Worm (Caenorhabditis elegans) whole organism, L4 larva: Measurements from ENCODE around the gene lact-2.

Source experiments
- D1046.2 ChIP-seq: fragments of 200-800 bp; sonication (Bioruptor generic); IDR thresholded peaks from 2 replicates; pipeline ENCODE4 v1.3.6; 2022; ENCODE audit warnings: missing genetic modification characterization, missing compliant biosample characterization
- F26F4.8 ChIP-seq: fragments of 200-800 bp; sonication (Bioruptor generic); conservative IDR thresholded peaks from 2 replicates; pipeline ENCODE4 v1.3.6; 2022; ENCODE audit warnings: missing genetic modification characterization, missing compliant biosample characterization
- ZK337.2 ChIP-seq: fragments of 200-800 bp; sonication (Bioruptor generic); IDR thresholded peaks from 2 replicates; pipeline ENCODE4 v1.3.6; 2022; ENCODE audit warnings: missing genetic modification reagents, missing genetic modification characterization, missing compliant biosample characterization
- aha-1 ChIP-seq: fragments of 150-350 bp; peaks from one replicate; lab custom pipeline; 2014; ENCODE audit warnings: missing biosample characterization, missing genetic modification characterization
- arid-1 ChIP-seq: fragments of 200-800 bp; sonication (Bioruptor generic); conservative IDR thresholded peaks from 2 replicates; pipeline ENCODE4 v1.3.6; 2022; ENCODE audit warnings: missing genetic modification reagents, missing genetic modification characterization, missing compliant biosample characterization
- attf-4 ChIP-seq: sonication (generic microtip); optimal IDR thresholded peaks from 3 replicates; lab custom pipeline; 2017; ENCODE audit warnings: missing biosample characterization, missing genetic modification characterization
- ceh-20 ChIP-seq: fragments of 200-800 bp; sonication (Bioruptor generic); IDR thresholded peaks from 2 replicates; pipeline ENCODE4 v1.3.6; 2022; ENCODE audit warnings: missing genetic modification reagents, missing genetic modification characterization, missing compliant biosample characterization
- ceh-28 ChIP-seq: fragments of 150-350 bp; optimal IDR thresholded peaks from 2 replicates; lab custom pipeline; 2014; ENCODE audit warnings: missing biosample characterization, missing genetic modification reagents, missing genetic modification characterization
- ceh-32 ChIP-seq: sonication (generic microtip); optimal IDR thresholded peaks from 2 replicates; lab custom pipeline; 2016; ENCODE audit warnings: mild to moderate bottlenecking, missing genetic modification characterization, missing compliant biosample characterization; ENCODE audit not compliant: poor library complexity
- ceh-62 ChIP-seq: sonication (generic microtip); optimal IDR thresholded peaks from 2 replicates; lab custom pipeline; 2017; ENCODE audit warnings: missing biosample characterization, missing genetic modification characterization
- daf-12 ChIP-seq: fragments of 150-350 bp; optimal IDR thresholded peaks from 2 replicates; lab custom pipeline; 2014; ENCODE audit warnings: missing biosample characterization, missing genetic modification reagents, missing genetic modification characterization
- daf-19 ChIP-seq: fragments of 200-800 bp; sonication (Bioruptor generic); conservative IDR thresholded peaks from 2 replicates; pipeline ENCODE4 v1.3.6; 2022; ENCODE audit warnings: missing genetic modification characterization, missing compliant biosample characterization
- dmd-6 ChIP-seq: fragments of 200-800 bp; sonication (Bioruptor generic); IDR thresholded peaks from 2 replicates; pipeline ENCODE4 v1.3.6; 2022; ENCODE audit warnings: missing genetic modification reagents, missing genetic modification characterization, missing compliant biosample characterization
- dmd-8 ChIP-seq: fragments of 200-800 bp; sonication (Bioruptor generic); IDR thresholded peaks from 2 replicates; pipeline ENCODE4 v1.3.6; 2022; ENCODE audit warnings: missing genetic modification characterization, missing compliant biosample characterization
- duxl-1 ChIP-seq: sonication (generic microtip); optimal IDR thresholded peaks from 2 replicates; lab custom pipeline; 2016; ENCODE audit warnings: mild to moderate bottlenecking, missing genetic modification characterization, moderate library complexity, missing compliant biosample characterization; ENCODE audit not compliant: poor library complexity
- fkh-10 ChIP-seq: fragments of 150-350 bp; optimal IDR thresholded peaks from 2 replicates; lab custom pipeline; 2014; ENCODE audit warnings: missing biosample characterization, missing genetic modification reagents, missing genetic modification characterization
- gei-8 ChIP-seq: fragments of 200-800 bp; sonication (Bioruptor generic); optimal IDR thresholded peaks from 2 replicates; lab custom pipeline; 2018; ENCODE audit warnings: mild to moderate bottlenecking, missing genetic modification characterization, missing compliant biosample characterization
- hif-1 ChIP-seq, 2 experiments: sonication (generic microtip); optimal IDR thresholded peaks; 2 replicates each; lab custom pipeline; 2016 to 2017; ENCODE audit warnings: missing compliant biosample characterization in 2 of 2, missing genetic modification characterization in 2 of 2, missing genetic modification reagents in 2 of 2, missing genotype in 2 of 2, mild to moderate bottlenecking in 1 of 2
- lin-13 ChIP-seq: fragments of 150-350 bp; optimal IDR thresholded peaks from 2 replicates; lab custom pipeline; 2014; ENCODE audit warnings: missing biosample characterization, missing genetic modification reagents, missing genetic modification characterization
- lin-15B ChIP-seq: fragments of 150-350 bp; sonication (generic microtip); optimal IDR thresholded peaks from 3 replicates; lab custom pipeline; 2014; ENCODE audit warnings: missing biosample characterization, missing genetic modification characterization
- lin-29 ChIP-seq: fragments of 200-800 bp; sonication (Bioruptor generic); IDR thresholded peaks from 2 replicates; pipeline ENCODE4 v1.3.6; 2022; ENCODE audit warnings: missing genetic modification reagents, missing genetic modification characterization, missing compliant biosample characterization
- madf-9 ChIP-seq: fragments of 200-800 bp; sonication (Bioruptor generic); conservative IDR thresholded peaks from 2 replicates; pipeline ENCODE4 v1.3.6; 2022; ENCODE audit warnings: missing genetic modification reagents, missing genetic modification characterization, missing compliant biosample characterization
- mdt-29 ChIP-seq: fragments of 200-800 bp; sonication (Bioruptor generic); IDR thresholded peaks from 2 replicates; pipeline ENCODE4 v1.3.6; 2022; ENCODE audit warnings: missing genetic modification reagents, missing genetic modification characterization, missing compliant biosample characterization
- nhr-102 ChIP-seq: sonication (generic microtip); optimal IDR thresholded peaks from 2 replicates; lab custom pipeline; 2016; ENCODE audit warnings: mild to moderate bottlenecking, missing genetic modification characterization, moderate library complexity, missing compliant biosample characterization
- nhr-11 ChIP-seq: fragments of 150-350 bp; optimal IDR thresholded peaks from 2 replicates; lab custom pipeline; 2014; ENCODE audit warnings: missing biosample characterization, missing genetic modification characterization
- nhr-111 ChIP-seq: fragments of 200-800 bp; sonication (Bioruptor generic); optimal IDR thresholded peaks from 2 replicates; lab custom pipeline; 2018; ENCODE audit warnings: mild to moderate bottlenecking, missing genetic modification characterization, missing compliant biosample characterization
- nhr-28 ChIP-seq: fragments of 150-350 bp; optimal IDR thresholded peaks from 2 replicates; lab custom pipeline; 2014; ENCODE audit warnings: missing biosample characterization, missing genetic modification characterization
- nhr-41 ChIP-seq: fragments of 200-800 bp; sonication (Bioruptor generic); IDR thresholded peaks from 2 replicates; pipeline ENCODE4 v1.3.6; 2022; ENCODE audit warnings: missing genetic modification reagents, missing genetic modification characterization, missing compliant biosample characterization
- nhr-6 ChIP-seq: fragments of 150-350 bp; optimal IDR thresholded peaks from 2 replicates; lab custom pipeline; 2014; ENCODE audit warnings: missing biosample characterization, missing genetic modification characterization
- php-3 ChIP-seq: fragments of 200-800 bp; sonication (Bioruptor generic); IDR thresholded peaks from 2 replicates; pipeline ENCODE4 v1.3.6; 2022; ENCODE audit warnings: missing genetic modification reagents, missing genetic modification characterization, missing compliant biosample characterization
- rbr-2 ChIP-seq: sonication (generic microtip); optimal IDR thresholded peaks from 2 replicates; lab custom pipeline; 2016; ENCODE audit warnings: missing genotype, missing genetic modification characterization, missing compliant biosample characterization
- snpc-1.2 ChIP-seq: fragments of 200-800 bp; sonication (Bioruptor generic); IDR thresholded peaks from 2 replicates; pipeline ENCODE4 v1.3.6; 2022; ENCODE audit warnings: missing genetic modification reagents, missing genetic modification characterization, missing compliant biosample characterization
- vab-7 ChIP-seq: fragments of 200-800 bp; sonication (Bioruptor generic); IDR thresholded peaks from 2 replicates; pipeline ENCODE4 v1.3.6; 2022; ENCODE audit warnings: missing genetic modification reagents, missing genetic modification characterization, missing compliant biosample characterization
- zfp-3 ChIP-seq: fragments of 200-800 bp; sonication (Bioruptor generic); conservative IDR thresholded peaks from 2 replicates; pipeline ENCODE4 v1.3.6; 2022; ENCODE audit warnings: missing genetic modification reagents, missing genetic modification characterization, missing compliant biosample characterization
- zip-11 ChIP-seq: fragments of 200-800 bp; sonication (Bioruptor generic); IDR thresholded peaks from 2 replicates; pipeline ENCODE4 v1.3.6; 2022; ENCODE audit warnings: missing genetic modification characterization, missing compliant biosample characterization

Gene lact-2

DNA sequence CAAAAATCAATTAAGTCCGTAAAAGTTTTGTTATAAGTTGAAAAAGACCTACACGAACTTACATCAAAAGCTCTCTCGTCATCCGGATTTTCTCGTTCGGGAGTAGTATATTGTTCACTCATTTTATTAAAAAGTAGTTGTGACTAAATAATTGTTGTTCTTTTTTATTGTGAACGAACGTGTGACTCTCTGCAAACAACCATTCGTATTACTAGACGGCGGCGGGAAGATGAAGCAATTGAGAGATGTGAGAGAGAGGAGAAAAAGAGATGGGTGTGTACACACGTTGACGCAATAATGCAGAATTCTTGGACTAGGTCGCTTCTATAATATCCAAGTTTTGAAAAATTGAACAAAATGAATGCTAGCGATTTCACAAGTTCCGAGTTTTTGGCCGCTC is 49.7 kb upstream of the lact-2 start, which contains the start of the genes F52H3.11 and bath-38 (continued):
- TF ChIP-seq nhr-41 (GFP tag; lab: Robert Waterston, UW) (no peak), hif-1 (tag; optimal IDR thresholded peaks at IDR 0.05; lab: Kevin White, UChicago) (peak in 1 of 2 experiments; percentile 33), rbr-2 (tag; lab: Kevin White, UChicago) (peak; percentile 14)
- TF ChIP-seq, all 104 proteins: peak for 14

DNA sequence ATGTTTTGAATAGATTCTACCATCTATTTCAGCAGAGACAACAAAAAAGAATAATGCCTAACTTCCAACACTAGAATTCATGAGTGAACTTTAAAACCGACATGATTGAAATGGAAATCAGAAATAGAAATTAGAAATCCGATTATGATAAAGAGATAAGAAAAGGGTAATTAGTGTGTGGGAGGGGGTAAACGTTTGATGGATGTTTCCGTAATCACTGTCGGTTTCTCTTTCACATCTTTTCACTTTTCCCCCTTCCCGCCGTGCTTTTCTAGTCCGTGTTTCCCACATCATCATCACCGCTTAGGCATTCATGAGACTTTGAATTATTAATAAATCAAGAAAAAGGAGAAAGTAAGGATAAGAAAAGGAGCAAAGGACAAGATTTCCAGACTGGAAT is 49.0 kb upstream of the lact-2 start:
- TF ChIP-seq zip-11 (GFP tag; lab: Robert Waterston, UW) = no peak
- no peak for TF ChIP-seq nhr-111 (GFP tag; lab: Kevin White, UChicago)
- TF ChIP-seq nhr-28 (tag; lab: Kevin White, UChicago) = no peak
- TF ChIP-seq arid-1 (GFP tag; lab: Robert Waterston, UW) = no peak
- no peak for TF ChIP-seq vab-7 (GFP tag; lab: Robert Waterston, UW)
- TF ChIP-seq lin-13 (GFP tag; lab: Kevin White, UChicago) = no peak
- TF ChIP-seq zfp-3 (GFP tag; lab: Robert Waterston, UW) = no peak
- no peak for TF ChIP-seq mdt-29
- TF ChIP-seq nhr-11 (tag; lab: Kevin White, UChicago) = no peak
- TF ChIP-seq nhr-6 (tag; lab: Kevin White, UChicago) = no peak
- TF ChIP-seq attf-4 (tag; lab: Kevin White, UChicago) = no peak
- no peak for TF ChIP-seq F26F4.8 (GFP tag; lab: Robert Waterston, UW)

DNA sequence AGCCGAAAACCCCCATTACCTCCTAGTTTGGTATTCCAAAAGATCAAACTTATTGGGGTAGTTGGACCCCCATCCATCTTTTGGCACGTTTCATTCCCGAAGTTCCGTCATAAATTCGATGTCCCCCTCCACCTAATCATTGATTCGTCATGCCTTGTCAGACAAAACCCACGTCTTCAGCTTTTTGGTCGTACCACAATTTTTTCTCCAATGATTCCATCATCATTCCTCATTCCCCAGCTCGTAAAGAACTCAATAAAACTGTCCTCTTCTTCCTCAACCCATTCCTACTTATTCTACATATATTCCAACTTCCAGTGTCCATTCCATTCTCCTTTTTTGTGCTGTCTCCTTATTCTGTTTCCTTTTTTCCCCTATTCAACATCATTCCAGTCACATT is 46.1 kb upstream of the lact-2 start, which contains the start of gene flp-4:
TSS of gene flp-4 (plus strand) at position 301 of the 400 bp plus-strand sequence.
- TF ChIP-seq nhr-6 (tag; lab: Kevin White, UChicago) (no peak), daf-12 (tag; lab: Kevin White, UChicago) (no peak), duxl-1 (tag; lab: Kevin White, UChicago) (no peak), daf-19 (GFP tag; lab: Robert Waterston, UW) (no peak), ceh-32 (no peak), lin-13 (GFP tag; lab: Kevin White, UChicago) (no peak), lin-29 (GFP tag; lab: Robert Waterston, UW) (no peak), dmd-6 (GFP tag; lab: Robert Waterston, UW) (no peak), zfp-3 (GFP tag; lab: Robert Waterston, UW) (no peak), php-3 (GFP tag; lab: Robert Waterston, UW) (no peak), ZK337.2 (GFP tag; lab: Robert Waterston, UW) (no peak), lin-15B (tag; lab: Kevin White, UChicago) (no peak), gei-8 (no peak), dmd-8 (GFP tag; lab: Robert Waterston, UW) (no peak), ceh-62 (no peak), ceh-28 (no peak), madf-9 (no peak), D1046.2 (GFP tag; lab: Robert Waterston, UW) (no peak), ceh-20 (no peak), snpc-1.2 (GFP tag; lab: Robert Waterston, UW) (no peak)

DNA sequence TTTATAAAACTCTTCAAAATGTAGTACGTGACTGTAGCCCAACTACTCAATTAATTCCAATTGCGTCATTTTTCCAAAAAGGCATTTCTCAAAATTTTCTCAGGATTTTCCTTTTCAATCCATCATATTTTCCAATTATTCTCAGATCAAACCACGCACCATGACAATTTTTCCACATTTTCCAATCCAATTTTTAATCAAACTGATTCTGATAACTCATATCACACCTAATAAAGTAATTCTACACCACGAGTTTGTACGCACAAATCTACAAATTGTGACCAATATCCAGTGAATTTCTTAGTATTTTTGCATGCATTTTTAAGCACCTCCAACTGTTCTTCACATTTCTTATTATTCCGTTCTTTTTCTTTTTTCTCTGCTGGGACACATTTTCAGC is 43.2 kb upstream of the lact-2 start:
- TF ChIP-seq nhr-102 (tag; lab: Kevin White, UChicago) (no peak), fkh-10 (no peak), nhr-11 (tag; lab: Kevin White, UChicago) (peak; percentile 47), aha-1 (peak; percentile 77)
- TF ChIP-seq, all 104 proteins: peak for 2
